Comparison of ENCODE assay signal across 5 fruit fly cellular contexts in genomic region chr3L:19349530-19350161, dm6.
TF ChIP-seq lines count a peak whose summit lies in the region.

No protein-coding gene starts in this region.

- no peak for TF ChIP-seq CTCF in whole organism, embryonic (GFP tag; optimal IDR thresholded peaks at IDR 0.05; lab: Kevin White, UChicago)

TF ChIP-seq in whole organism, adult, 20 proteins besides CTCF, POLR2A, EP300 and RAD21:
- TF ChIP-seq bab1 (GFP tag; optimal IDR thresholded peaks at IDR 0.05; lab: Kevin White, UChicago) = peak; percentile 82
- TF ChIP-seq ovo (GFP tag; optimal IDR thresholded peaks at IDR 0.05; lab: Kevin White, UChicago) = no peak
TF ChIP-seq in whole organism, adult: peak in this region for 1.

TF ChIP-seq in whole organism, embryonic, 481 proteins besides CTCF, POLR2A, EP300 and RAD21 (continues in another document):
- TF ChIP-seq Ets97D (GFP tag; optimal IDR thresholded peaks at IDR 0.05; lab: Kevin White, UChicago) (no peak), Myb (GFP tag; optimal IDR thresholded peaks at IDR 0.05; lab: Kevin White, UChicago) (no peak), CG17328 (GFP tag; IDR thresholded peaks at IDR 0.05; lab: Robert Waterston, UW) (no peak), CG6175 (GFP tag; IDR thresholded peaks at IDR 0.05; lab: Robert Waterston, UW) (no peak), sim (GFP tag; IDR thresholded peaks at IDR 0.05; lab: Robert Waterston, UW) (no peak), sens (GFP tag; lab: Kevin White, UChicago) (peak; percentile 48), CG7271 (tag; optimal IDR thresholded peaks at IDR 0.05; lab: Kevin White, UChicago) (peak; percentile 62), stc (GFP tag; IDR thresholded peaks at IDR 0.05; lab: Robert Waterston, UW) (no peak), pb (GFP tag; optimal IDR thresholded peaks at IDR 0.05; lab: Kevin White, UChicago) (peak; percentile 44), cg (GFP tag; optimal IDR thresholded peaks at IDR 0.05; lab: Kevin White, UChicago) (no peak), CG2712 (tag; optimal IDR thresholded peaks at IDR 0.05; lab: Kevin White, UChicago) (no peak), CG17829 (tag; optimal IDR thresholded peaks at IDR 0.05; lab: Kevin White, UChicago) (no peak), CG8359 (GFP tag; optimal IDR thresholded peaks at IDR 0.05; lab: Kevin White, UChicago; ENCODE audit: borderline replicate concordance) (peak; percentile 19), br (optimal IDR thresholded peaks at IDR 0.05; lab: Kevin White, UChicago) (no peak), CG31441 (GFP tag; IDR thresholded peaks at IDR 0.05; lab: Robert Waterston, UW) (no peak), gce (GFP tag; IDR thresholded peaks at IDR 0.05; lab: Robert Waterston, UW) (no peak), Med (GFP tag; lab: Kevin White, UChicago) (peak; percentile 60), ftz-f1 (GFP tag; optimal IDR thresholded peaks at IDR 0.05; lab: Kevin White, UChicago) (no peak), insv (GFP tag; optimal IDR thresholded peaks at IDR 0.05; lab: Kevin White, UChicago) (no peak), Elba2 (GFP tag; optimal IDR thresholded peaks at IDR 0.05; lab: Kevin White, UChicago) (no peak), Hr39 (optimal IDR thresholded peaks at IDR 0.05; lab: Kevin White, UChicago) (no peak), HLH4C (GFP tag; IDR thresholded peaks at IDR 0.05; lab: Robert Waterston, UW; ENCODE audit: partially characterized antibody) (no peak), CG6254 (GFP tag; optimal IDR thresholded peaks at IDR 0.05; lab: Kevin White, UChicago) (no peak), Fer3 (tag; optimal IDR thresholded peaks at IDR 0.05; lab: Kevin White, UChicago) (peak; percentile 13)

TF ChIP-seq in whole organism, prepupa, 60 proteins besides CTCF, POLR2A, EP300 and RAD21:
- no peak for TF ChIP-seq Sox15 (GFP tag; optimal IDR thresholded peaks at IDR 0.05; lab: Kevin White, UChicago)
- TF ChIP-seq Eip75B (GFP tag; optimal IDR thresholded peaks at IDR 0.05; lab: Kevin White, UChicago) = peak; percentile 42
- peak; percentile 21 for TF ChIP-seq CG8319 (GFP tag; optimal IDR thresholded peaks at IDR 0.05; lab: Kevin White, UChicago)
- no peak for TF ChIP-seq CG6854 (GFP tag; optimal IDR thresholded peaks at IDR 0.05; lab: Kevin White, UChicago)
- TF ChIP-seq CG6808 (GFP tag; optimal IDR thresholded peaks at IDR 0.05; lab: Kevin White, UChicago) = no peak
- no peak for TF ChIP-seq esn (GFP tag; optimal IDR thresholded peaks at IDR 0.05; lab: Kevin White, UChicago)
- peak; percentile 52 for TF ChIP-seq svp (GFP tag; lab: Kevin White, UChicago)
- TF ChIP-seq spab (GFP tag; optimal IDR thresholded peaks at IDR 0.05; lab: Kevin White, UChicago) = no peak
- no peak for TF ChIP-seq Eip78C (GFP tag; lab: Kevin White, UChicago)
- TF ChIP-seq CG6163 (GFP tag; IDR thresholded peaks at IDR 0.05; lab: Robert Waterston, UW) = peak; percentile 67; the same call in 2 of the 3 replicates
- TF ChIP-seq CG3919 (GFP tag; optimal IDR thresholded peaks at IDR 0.05; lab: Kevin White, UChicago) = no peak

TF ChIP-seq in whole organism, pupa, 21 proteins besides CTCF, POLR2A, EP300 and RAD21:
- TF ChIP-seq Ets98B (GFP tag; IDR thresholded peaks at IDR 0.05; lab: Robert Waterston, UW) (no peak), gl (tag; optimal IDR thresholded peaks at IDR 0.05; lab: Kevin White, UChicago) (no peak), CG12605 (GFP tag; IDR thresholded peaks at IDR 0.05; lab: Robert Waterston, UW) (no peak), CG4496 (GFP tag; IDR thresholded peaks at IDR 0.05; lab: Robert Waterston, UW) (peak; percentile 41; the same call in 1 of the 3 replicates), Pif1A (GFP tag; optimal IDR thresholded peaks at IDR 0.05; lab: Kevin White, UChicago) (peak; percentile 65), CG10348 (GFP tag; IDR thresholded peaks at IDR 0.05; lab: Robert Waterston, UW) (no peak), CG17806 (tag; optimal IDR thresholded peaks at IDR 0.05; lab: Kevin White, UChicago) (no peak), D1 (tag; optimal IDR thresholded peaks at IDR 0.05; lab: Kevin White, UChicago) (no peak)

TF ChIP-seq in whole organism, wandering third instar larva, 38 proteins besides CTCF, POLR2A, EP300 and RAD21:
- TF ChIP-seq ey (GFP tag; optimal IDR thresholded peaks at IDR 0.05; lab: Kevin White, UChicago) (no peak), woc (GFP tag; optimal IDR thresholded peaks at IDR 0.05; lab: Kevin White, UChicago) (no peak), h (GFP tag; optimal IDR thresholded peaks at IDR 0.05; lab: Kevin White, UChicago) (no peak), Hr78 (GFP tag; optimal IDR thresholded peaks at IDR 0.05; lab: Kevin White, UChicago) (no peak), N (GFP tag; optimal IDR thresholded peaks at IDR 0.05; lab: Kevin White, UChicago) (peak; percentile 51), fru (GFP tag; optimal IDR thresholded peaks at IDR 0.05; lab: Kevin White, UChicago) (no peak), Myc (optimal IDR thresholded peaks at IDR 0.05; lab: Kevin White, UChicago) (peak; percentile 65), Rel (GFP tag; optimal IDR thresholded peaks at IDR 0.05; lab: Kevin White, UChicago) (no peak), Rel (tag; optimal IDR thresholded peaks at IDR 0.05; lab: Kevin White, UChicago) (no peak), Sp1 (GFP tag; optimal IDR thresholded peaks at IDR 0.05; lab: Kevin White, UChicago) (peak; percentile 26), Abd-B (GFP tag; optimal IDR thresholded peaks at IDR 0.05; lab: Kevin White, UChicago) (no peak), brk (GFP tag; optimal IDR thresholded peaks at IDR 0.05; lab: Kevin White, UChicago) (no peak)
TF ChIP-seq in whole organism, wandering third instar larva: peak in this region for 3.
